Worm (Caenorhabditis elegans) whole organism, young adult: Measurements from ENCODE around the gene ZK637.15.

Source experiments
- B0035.1 ChIP-seq: sonication (generic microtip); optimal IDR thresholded peaks from 2 replicates; lab custom pipeline; 2016; ENCODE audit warnings: missing genetic modification characterization, mild to moderate bottlenecking, missing compliant biosample characterization, missing genotype, missing genetic modification reagents
- C06A6.2 ChIP-seq: fragments of 200-800 bp; sonication (Bioruptor generic); conservative IDR thresholded peaks from 2 replicates; pipeline ENCODE4 v1.3.6; 2022; ENCODE audit warnings: missing genetic modification characterization, missing compliant biosample characterization
- F39B2.1 ChIP-seq: fragments of 200-800 bp; sonication (Bioruptor generic); IDR thresholded peaks from 2 replicates; pipeline ENCODE4 v1.3.6; 2022; ENCODE audit warnings: missing genetic modification reagents, missing genetic modification characterization, missing compliant biosample characterization
- F49E8.2 ChIP-seq: sonication (generic microtip); optimal IDR thresholded peaks from 3 replicates; lab custom pipeline; 2017; ENCODE audit warnings: missing genetic modification characterization, mild to moderate bottlenecking, missing compliant biosample characterization, antibody characterized with exemption, moderate library complexity; ENCODE audit not compliant: insufficient read depth
- F57A8.1 ChIP-seq: fragments of 200-800 bp; sonication (Bioruptor generic); optimal IDR thresholded peaks from 2 replicates; lab custom pipeline; 2018; ENCODE audit warnings: mild to moderate bottlenecking, missing genetic modification characterization, moderate library complexity, missing compliant biosample characterization
- Y53G8AR.9 ChIP-seq: fragments of 200-800 bp; sonication (Bioruptor generic); conservative IDR thresholded peaks from 2 replicates; pipeline ENCODE4 v1.3.6; 2022; ENCODE audit warnings: missing genetic modification reagents, missing genetic modification characterization, missing compliant biosample characterization
- ZK185.1 ChIP-seq: sonication (generic microtip); optimal IDR thresholded peaks from 2 replicates; lab custom pipeline; 2016; ENCODE audit warnings: mild to moderate bottlenecking, missing genetic modification characterization, missing compliant biosample characterization; ENCODE audit not compliant: poor library complexity, severe bottlenecking
- atf-7 ChIP-seq: sonication (generic microtip); optimal IDR thresholded peaks from 2 replicates; lab custom pipeline; 2017; ENCODE audit warnings: mild to moderate bottlenecking, missing genetic modification characterization, missing compliant biosample characterization
- athp-1 ChIP-seq: sonication (generic microtip); optimal IDR thresholded peaks from 2 replicates; lab custom pipeline; 2017; ENCODE audit warnings: mild to moderate bottlenecking, missing genetic modification characterization, missing compliant biosample characterization
- attf-5 ChIP-seq: fragments of 200-800 bp; sonication (Bioruptor generic); optimal IDR thresholded peaks from 2 replicates; lab custom pipeline; 2018; ENCODE audit warnings: mild to moderate bottlenecking, missing genetic modification characterization, missing compliant biosample characterization
- cebp-1 ChIP-seq, 2 experiments: fragments of 200-800 bp in 1 of 2; sonication (Bioruptor generic) in 1 of 2; sonication (generic microtip) in 1 of 2; IDR thresholded peaks in 1 of 2; optimal IDR thresholded peaks in 1 of 2; 2 replicates each; pipeline versions ENCODE4 v1.3.6 to Lab custom; 2017 to 2022; ENCODE audit warnings: missing compliant biosample characterization in 2 of 2, missing genetic modification characterization in 2 of 2, mild to moderate bottlenecking in 1 of 2, missing genetic modification reagents in 1 of 2, moderate library complexity in 1 of 2
- cebp-2 ChIP-seq: fragments of 200-800 bp; sonication (Bioruptor generic); IDR thresholded peaks from 2 replicates; pipeline ENCODE4 v1.3.6; 2022; ENCODE audit warnings: missing genetic modification characterization, missing compliant biosample characterization
- dpl-1 ChIP-seq: fragments of 150-350 bp; optimal IDR thresholded peaks from 2 replicates; lab custom pipeline; 2014; ENCODE audit warnings: missing biosample characterization, missing genetic modification reagents, missing genetic modification characterization
- ekl-4 ChIP-seq: fragments of 200-800 bp; sonication (Bioruptor generic); IDR thresholded peaks from 2 replicates; pipeline ENCODE4 v1.3.6; 2022; ENCODE audit warnings: missing genetic modification reagents, missing genetic modification characterization, missing compliant biosample characterization
- hlh-26 ChIP-seq: fragments of 200-800 bp; sonication (Bioruptor generic); conservative IDR thresholded peaks from 2 replicates; pipeline ENCODE4 v1.3.6; 2022; ENCODE audit warnings: missing genetic modification reagents, missing genetic modification characterization, missing compliant biosample characterization
- hmg-1.2 ChIP-seq: fragments of 200-800 bp; sonication (Bioruptor generic); IDR thresholded peaks from 2 replicates; pipeline ENCODE4 v1.3.6; 2022; ENCODE audit warnings: missing genetic modification reagents, missing genetic modification characterization, missing compliant biosample characterization
- hrde-1 ChIP-seq: sonication (generic microtip); optimal IDR thresholded peaks from 2 replicates; lab custom pipeline; 2016; ENCODE audit warnings: missing genetic modification characterization, mild to moderate bottlenecking, missing compliant biosample characterization, moderate library complexity, missing genotype, missing genetic modification reagents, borderline replicate concordance
- lin-35 ChIP-seq, 3 experiments: fragments of 150-350 bp in 2 of 3; sonication (generic microtip) in 1 of 3; optimal IDR thresholded peaks; 2 replicates each; lab custom pipeline; 2014 to 2018; ENCODE audit warnings: missing biosample characterization in 3 of 3, missing genetic modification characterization in 3 of 3, missing genetic modification reagents in 3 of 3
- lsl-1 ChIP-seq: fragments of 200-800 bp; sonication (Bioruptor generic); optimal IDR thresholded peaks from 2 replicates; lab custom pipeline; 2018; ENCODE audit warnings: mild to moderate bottlenecking, missing genetic modification characterization, moderate library complexity, missing compliant biosample characterization
- lsy-27 ChIP-seq: sonication (generic microtip); optimal IDR thresholded peaks from 2 replicates; lab custom pipeline; 2017; ENCODE audit warnings: missing genetic modification characterization, mild to moderate bottlenecking, missing compliant biosample characterization, antibody characterized with exemption, missing genotype, borderline replicate concordance; ENCODE audit not compliant: insufficient read depth
- madf-6 ChIP-seq: fragments of 200-800 bp; sonication (Bioruptor generic); IDR thresholded peaks from 2 replicates; pipeline ENCODE4 v1.3.6; 2022; ENCODE audit warnings: missing genetic modification reagents, missing genetic modification characterization, missing compliant biosample characterization
- madf-8 ChIP-seq: fragments of 200-800 bp; sonication (Bioruptor generic); conservative IDR thresholded peaks from 2 replicates; pipeline ENCODE4 v1.3.6; 2022; ENCODE audit warnings: missing genetic modification reagents, missing genetic modification characterization, missing compliant biosample characterization
- mcd-1 ChIP-seq: fragments of 200-800 bp; sonication (Bioruptor generic); IDR thresholded peaks from 2 replicates; pipeline ENCODE4 v1.3.6; 2022; ENCODE audit warnings: missing genetic modification reagents, missing genetic modification characterization, missing compliant biosample characterization
- nfya-1 ChIP-seq: sonication (generic microtip); optimal IDR thresholded peaks from 2 replicates; lab custom pipeline; 2017; ENCODE audit warnings: antibody characterized with exemption, missing compliant biosample characterization, missing genetic modification characterization, borderline replicate concordance; ENCODE audit not compliant: insufficient read depth
- nfyb-1 ChIP-seq: fragments of 200-800 bp; sonication (Bioruptor generic); IDR thresholded peaks from 2 replicates; pipeline ENCODE4 v1.3.6; 2022; ENCODE audit warnings: missing genetic modification reagents, missing genetic modification characterization, missing compliant biosample characterization
- nhr-120 ChIP-seq: fragments of 200-800 bp; sonication (Bioruptor generic); IDR thresholded peaks from 2 replicates; pipeline ENCODE4 v1.3.6; 2022; ENCODE audit warnings: missing genetic modification characterization, missing compliant biosample characterization
- nhr-179 ChIP-seq: sonication (generic microtip); optimal IDR thresholded peaks from 2 replicates; lab custom pipeline; 2016; ENCODE audit warnings: mild to moderate bottlenecking, missing genetic modification characterization, missing compliant biosample characterization
- nhr-27 ChIP-seq: fragments of 200-800 bp; sonication (Bioruptor generic); optimal IDR thresholded peaks from 2 replicates; lab custom pipeline; 2018; ENCODE audit warnings: mild to moderate bottlenecking, missing genetic modification characterization, moderate library complexity, missing compliant biosample characterization
- nhr-90 ChIP-seq: sonication (generic microtip); optimal IDR thresholded peaks from 2 replicates; lab custom pipeline; 2016; ENCODE audit warnings: missing genotype, mild to moderate bottlenecking, missing genetic modification characterization, missing compliant biosample characterization
- pbrm-1 ChIP-seq: fragments of 200-800 bp; sonication (Bioruptor generic); IDR thresholded peaks from 2 replicates; pipeline ENCODE4 v1.3.6; 2022; ENCODE audit warnings: missing genetic modification reagents, missing genetic modification characterization, missing compliant biosample characterization
- rcor-1 ChIP-seq: fragments of 200-800 bp; sonication (Bioruptor generic); IDR thresholded peaks from 2 replicates; pipeline ENCODE4 v1.3.6; 2022; ENCODE audit warnings: missing genetic modification reagents, missing genetic modification characterization, missing compliant biosample characterization
- sea-2 ChIP-seq: fragments of 200-800 bp; sonication (Bioruptor generic); IDR thresholded peaks from 2 replicates; pipeline ENCODE4 v1.3.6; 2022; ENCODE audit warnings: missing genetic modification characterization, missing compliant biosample characterization
- snpc-1.1 ChIP-seq: sonication (generic microtip); optimal IDR thresholded peaks from 2 replicates; lab custom pipeline; 2017; ENCODE audit warnings: missing genetic modification characterization, mild to moderate bottlenecking, missing compliant biosample characterization, antibody characterized with exemption, moderate library complexity, missing genotype, missing genetic modification reagents; ENCODE audit not compliant: insufficient read depth
- snpc-4 ChIP-seq, 5 experiments: fragments of 150-350 bp in 1 of 5; sonication (generic microtip) in 4 of 5; optimal IDR thresholded peaks; 2 replicates each; lab custom pipeline; 2014 to 2018; ENCODE audit warnings: missing genetic modification characterization in 5 of 5, missing biosample characterization in 3 of 5, antibody characterized with exemption in 2 of 5, mild to moderate bottlenecking in 2 of 5, missing compliant biosample characterization in 2 of 5, missing genotype in 2 of 5, moderate library complexity in 2 of 5, missing genetic modification reagents in 1 of 5
- somi-1 ChIP-seq: fragments of 200-800 bp; sonication (Bioruptor generic); optimal IDR thresholded peaks from 2 replicates; lab custom pipeline; 2018; ENCODE audit warnings: mild to moderate bottlenecking, missing genetic modification characterization, missing compliant biosample characterization
- tbp1 ChIP-seq: fragments of 200-800 bp; sonication (Bioruptor generic); optimal IDR thresholded peaks from 2 replicates; lab custom pipeline; 2018; ENCODE audit warnings: mild to moderate bottlenecking, missing genetic modification characterization, missing compliant biosample characterization
- tbx-9 ChIP-seq: sonication (generic microtip); optimal IDR thresholded peaks from 2 replicates; lab custom pipeline; 2016; ENCODE audit warnings: borderline replicate concordance, missing genetic modification characterization, inconsistent platforms, missing compliant biosample characterization
- xnd-1 ChIP-seq: sonication (generic microtip); optimal IDR thresholded peaks from 2 replicates; lab custom pipeline; 2016; ENCODE audit warnings: missing genotype, missing genetic modification reagents, missing genetic modification characterization, missing compliant biosample characterization
- ztf-28 ChIP-seq: fragments of 200-800 bp; sonication (Bioruptor generic); IDR thresholded peaks from 2 replicates; pipeline ENCODE4 v1.3.6; 2022; ENCODE audit warnings: missing genetic modification reagents, missing genetic modification characterization, missing compliant biosample characterization

ZK637.15 gene

ce11 chrIII:8944357-8944756 lies 24.5 kb downstream of the ZK637.15 start, which contains the start of gene dhrr-1:
Gene dhrr-1, plus strand, starts transcription at chrIII:8944657.
- TF ChIP-seq ZK185.1 (tag; lab: Kevin White, UChicago): no peak
- no peak for TF ChIP-seq F49E8.2 (tag; lab: Kevin White, UChicago)
- TF ChIP-seq pbrm-1 (GFP tag; lab: Robert Waterston, UW): no peak
- no peak for TF ChIP-seq lin-35 (GFP tag; optimal IDR thresholded peaks at IDR 0.05; lab: Kevin White, UChicago)
- no peak for TF ChIP-seq hmg-1.2 (GFP tag; lab: Robert Waterston, UW)
- TF ChIP-seq tbx-9 (tag; lab: Kevin White, UChicago): no peak
- no peak for TF ChIP-seq athp-1 (tag; lab: Kevin White, UChicago)
- TF ChIP-seq madf-6 (GFP tag; lab: Robert Waterston, UW): no peak
- no peak for TF ChIP-seq nhr-120
- no peak for TF ChIP-seq tbp1 (GFP tag; lab: Kevin White, UChicago)
- no peak for TF ChIP-seq C06A6.2 (GFP tag; lab: Robert Waterston, UW)
- TF ChIP-seq madf-8 (GFP tag; lab: Robert Waterston, UW): no peak
- no peak for TF ChIP-seq hlh-26 (GFP tag; lab: Robert Waterston, UW)
- TF ChIP-seq F39B2.1: no peak
- no peak for TF ChIP-seq nhr-179
- no peak for TF ChIP-seq nhr-90
- TF ChIP-seq, all 124 proteins: peak for 0

- TF ChIP-seq ztf-28 (GFP tag; lab: Robert Waterston, UW): no peak
- TF ChIP-seq lsl-1: no peak
- no peak for TF ChIP-seq Y53G8AR.9 (GFP tag; lab: Robert Waterston, UW)
- TF ChIP-seq nhr-27: no peak
- TF ChIP-seq hmg-1.2 (GFP tag; lab: Robert Waterston, UW): 0 out of 2 replicates have a peak, but pooled peaks have one; percentile 23
- no peak for TF ChIP-seq somi-1 (GFP tag; lab: Kevin White, UChicago)
- TF ChIP-seq cebp-2 (GFP tag; lab: Robert Waterston, UW): no peak
These were observed 26.4 kb downstream of the ZK637.15 start for ce11 chrIII:8946285-8946684.

- TF ChIP-seq Y53G8AR.9 (GFP tag; lab: Robert Waterston, UW) (no peak), sea-2 (GFP tag; lab: Robert Waterston, UW) (no peak), B0035.1 (tag; lab: Kevin White, UChicago) (no peak), F57A8.1 (GFP tag; lab: Kevin White, UChicago) (no peak)
- TF ChIP-seq, all 124 proteins: peak for 0
These were observed 29.3 kb downstream of the ZK637.15 start for ce11 chrIII:8949147-8949546.

- no peak for TF ChIP-seq xnd-1 (tag; lab: Kevin White, UChicago)
- 0 out of 2 replicates have a peak, but pooled peaks have one; percentile 16 for TF ChIP-seq nfyb-1
- TF ChIP-seq, all 124 proteins: peak for 1
These were observed 35.7 kb downstream of the ZK637.15 start for ce11 chrIII:8955536-8955935.

ce11 chrIII:8956146-8956646 lies 36.3 kb downstream of the ZK637.15 start, which contains the start of the genes ZK643.5 and ZK643.2:
Gene ZK643.5, minus strand, starts transcription at chrIII:8956196.
Gene ZK643.2, plus strand, starts transcription at chrIII:8956540.
- peak; percentile 19 for TF ChIP-seq attf-5 (GFP tag; lab: Kevin White, UChicago)
- TF ChIP-seq nfya-1 (tag; lab: Kevin White, UChicago): no peak
- no peak for TF ChIP-seq ekl-4 (GFP tag; lab: Robert Waterston, UW)
- peak; percentile 26 for TF ChIP-seq snpc-1.1
- TF ChIP-seq mcd-1: peak; percentile 15; the same call in 1 of the 2 replicates
- peak; percentile 63 for TF ChIP-seq dpl-1
- no peak for TF ChIP-seq hrde-1
- no peak for TF ChIP-seq lsy-27 (tag; lab: Kevin White, UChicago)
- peak; percentile 70 for TF ChIP-seq madf-6 (GFP tag; lab: Robert Waterston, UW)
- TF ChIP-seq atf-7: no peak
- TF ChIP-seq snpc-4 (GFP tag; optimal IDR thresholded peaks at IDR 0.05; lab: Kevin White, UChicago): peak; percentile 8
- peak in 1 of 4 experiments; percentile 5 for TF ChIP-seq snpc-4 (tag; optimal IDR thresholded peaks at IDR 0.05; lab: Kevin White, UChicago)
- TF ChIP-seq cebp-1 (GFP tag; IDR thresholded peaks at IDR 0.05; lab: Robert Waterston, UW): no peak
- TF ChIP-seq cebp-1 (tag; optimal IDR thresholded peaks at IDR 0.05; lab: Kevin White, UChicago): peak; percentile 63
- peak; percentile 74 for TF ChIP-seq athp-1 (tag; lab: Kevin White, UChicago)
- TF ChIP-seq rcor-1: 0 out of 2 replicates have a peak, but pooled peaks have one; percentile 15
